Fruit fly (Drosophila melanogaster) whole organism, embryonic: ENCODE measurements around the gene sing.

Experiments
- Atf6 ChIP-seq: fragments of 200-800 bp; sonication (Bioruptor generic); IDR thresholded peaks from 2 replicates; pipeline ENCODE4 v1.3.6; 2022; ENCODE audit warnings: missing biosample characterization, missing genetic modification characterization
- Bteb2 ChIP-seq: fragments of 200-800 bp; sonication (Bioruptor generic); optimal IDR thresholded peaks from 2 replicates; lab custom pipeline; 2016; ENCODE audit warnings: missing biosample characterization, missing genetic modification characterization
- CG10147 ChIP-seq: fragments of 200-800 bp; sonication (Bioruptor generic); optimal IDR thresholded peaks from 2 replicates; lab custom pipeline; 2019; ENCODE audit warnings: missing biosample characterization, mild to moderate bottlenecking, missing genetic modification characterization, moderate library complexity
- CG10209 ChIP-seq: fragments of 200-800 bp; sonication (Bioruptor generic); optimal IDR thresholded peaks from 3 replicates; lab custom pipeline; 2017; ENCODE audit warnings: missing biosample characterization, mild to moderate bottlenecking, missing genetic modification characterization, missing genetic modification reagents
- CG10431 ChIP-seq: fragments of 200-800 bp; sonication (Bioruptor generic); optimal IDR thresholded peaks from 3 replicates; lab custom pipeline; 2018; ENCODE audit warnings: missing biosample characterization, mild to moderate bottlenecking, missing genetic modification characterization
- CG11723 ChIP-seq: fragments of 200-800 bp; sonication (Bioruptor generic); optimal IDR thresholded peaks from 2 replicates; lab custom pipeline; 2017; ENCODE audit warnings: missing biosample characterization, mild to moderate bottlenecking, missing genetic modification characterization
- CG12219 ChIP-seq: fragments of 200-800 bp; sonication (Bioruptor generic); optimal IDR thresholded peaks from 3 replicates; lab custom pipeline; 2018; ENCODE audit warnings: missing biosample characterization, mild to moderate bottlenecking, missing genetic modification characterization
- CG13287 ChIP-seq: fragments of 200-800 bp; sonication (Bioruptor generic); IDR thresholded peaks from 2 replicates; pipeline ENCODE4 v1.3.6; 2022; ENCODE audit warnings: missing biosample characterization, missing genetic modification characterization; ENCODE audit not compliant: partially characterized antibody
- CG13424 ChIP-seq: fragments of 200-800 bp; sonication (Bioruptor generic); optimal IDR thresholded peaks from 2 replicates; lab custom pipeline; 2019; ENCODE audit warnings: missing biosample characterization, mild to moderate bottlenecking, missing genetic modification characterization, moderate library complexity
- CG13894 ChIP-seq: fragments of 200-800 bp; sonication (Bioruptor generic); optimal IDR thresholded peaks from 3 replicates; lab custom pipeline; 2018; ENCODE audit warnings: missing biosample characterization, mild to moderate bottlenecking, missing genetic modification characterization, moderate library complexity
- CG14667 ChIP-seq: fragments of 200-800 bp; sonication (Bioruptor generic); IDR thresholded peaks from 2 replicates; pipeline ENCODE4 v1.3.6; 2022; ENCODE audit warnings: missing biosample characterization, missing genetic modification characterization
- CG14965 ChIP-seq: fragments of 200-800 bp; sonication (Bioruptor generic); optimal IDR thresholded peaks from 2 replicates; lab custom pipeline; 2016; ENCODE audit warnings: missing biosample characterization, missing genetic modification characterization, borderline replicate concordance
- CG15269 ChIP-seq: fragments of 200-800 bp; sonication (Bioruptor generic); optimal IDR thresholded peaks from 2 replicates; lab custom pipeline; 2018; ENCODE audit warnings: missing biosample characterization, mild to moderate bottlenecking, missing genetic modification characterization, moderate library complexity
- CG1529 ChIP-seq: fragments of 200-800 bp; sonication (Bioruptor generic); optimal IDR thresholded peaks from 3 replicates; lab custom pipeline; 2018; ENCODE audit warnings: missing biosample characterization, missing genetic modification characterization
- CG17361 ChIP-seq: fragments of 200-800 bp; sonication (Bioruptor generic); IDR thresholded peaks from 3 replicates; pipeline ENCODE4 v1.3.6; 2022; ENCODE audit warnings: missing biosample characterization, missing genetic modification characterization
- CG2116 ChIP-seq: fragments of 200-800 bp; sonication (Bioruptor generic); optimal IDR thresholded peaks from 3 replicates; lab custom pipeline; 2018; ENCODE audit warnings: missing biosample characterization, mild to moderate bottlenecking, missing genetic modification characterization
- CG31441 ChIP-seq: fragments of 200-800 bp; sonication (Bioruptor generic); IDR thresholded peaks from 2 replicates; pipeline ENCODE4 v1.3.6; 2022; ENCODE audit warnings: missing biosample characterization, missing genetic modification characterization
- CG33557 ChIP-seq: fragments of 200-800 bp; sonication (Bioruptor generic); optimal IDR thresholded peaks from 2 replicates; lab custom pipeline; 2019; ENCODE audit warnings: missing biosample characterization, mild to moderate bottlenecking, missing genetic modification characterization, moderate library complexity
- CG3407 ChIP-seq: fragments of 200-800 bp; sonication (Bioruptor generic); optimal IDR thresholded peaks from 2 replicates; lab custom pipeline; 2018; ENCODE audit warnings: missing biosample characterization, mild to moderate bottlenecking, missing genetic modification characterization
- CG42726 ChIP-seq: fragments of 200-800 bp; sonication (Bioruptor generic); IDR thresholded peaks from 2 replicates; pipeline ENCODE4 v1.3.6; 2022; ENCODE audit warnings: missing biosample characterization, missing genetic modification characterization; ENCODE audit not compliant: partially characterized antibody
- CG6654 ChIP-seq: fragments of 200-800 bp; sonication (Bioruptor generic); optimal IDR thresholded peaks from 2 replicates; lab custom pipeline; 2017; ENCODE audit warnings: missing biosample characterization, mild to moderate bottlenecking, missing genetic modification characterization
- CG7556 ChIP-seq: fragments of 200-800 bp; sonication (Bioruptor generic); optimal IDR thresholded peaks from 2 replicates; lab custom pipeline; 2017; ENCODE audit warnings: missing biosample characterization, mild to moderate bottlenecking, missing genetic modification characterization
- CG7786 ChIP-seq: fragments of 200-800 bp; sonication (Bioruptor generic); optimal IDR thresholded peaks from 2 replicates; lab custom pipeline; 2016; ENCODE audit warnings: missing biosample characterization, missing genetic modification characterization
- CG8290 ChIP-seq, 3 experiments: fragments of 200-800 bp; sonication (Bioruptor generic); optimal IDR thresholded peaks; 2 replicates each; lab custom pipeline; 2016 to 2019; ENCODE audit warnings: missing biosample characterization in 3 of 3, missing genetic modification characterization in 3 of 3, mild to moderate bottlenecking in 2 of 3, moderate library complexity in 1 of 3
- CG8944 ChIP-seq: fragments of 200-800 bp; sonication (Bioruptor generic); optimal IDR thresholded peaks from 3 replicates; lab custom pipeline; 2016; ENCODE audit warnings: missing biosample characterization, missing genetic modification characterization
- Camta ChIP-seq: fragments of 200-800 bp; sonication (Bioruptor generic); optimal IDR thresholded peaks from 2 replicates; lab custom pipeline; 2016; ENCODE audit warnings: missing biosample characterization, missing genetic modification characterization
- GATAe ChIP-seq: fragments of 200-800 bp; sonication (Bioruptor generic); conservative IDR thresholded peaks from 2 replicates; pipeline ENCODE4 v1.3.6; 2022; ENCODE audit warnings: missing biosample characterization, missing genetic modification characterization
- H2.0 ChIP-seq: fragments of 200-800 bp; sonication (Bioruptor generic); IDR thresholded peaks from 2 replicates; pipeline ENCODE4 v1.3.6; 2022; ENCODE audit warnings: missing biosample characterization, missing genetic modification characterization
- Jarid2 ChIP-seq: fragments of 200-800 bp; sonication (Bioruptor generic); optimal IDR thresholded peaks from 3 replicates; lab custom pipeline; 2017; ENCODE audit warnings: mild to moderate bottlenecking, missing biosample characterization, missing genetic modification reagents, missing genetic modification characterization
- Max ChIP-seq: fragments of 200-800 bp; sonication (Bioruptor generic); optimal IDR thresholded peaks from 2 replicates; lab custom pipeline; 2016; ENCODE audit warnings: missing biosample characterization, mild to moderate bottlenecking, missing genetic modification characterization
- Mes4 ChIP-seq: fragments of 200-800 bp; sonication (Bioruptor generic); optimal IDR thresholded peaks from 2 replicates; lab custom pipeline; 2016; ENCODE audit warnings: missing biosample characterization, missing genetic modification characterization
- NC2α ChIP-seq: fragments of 200-800 bp; sonication (Bioruptor generic); optimal IDR thresholded peaks from 2 replicates; lab custom pipeline; 2016; ENCODE audit warnings: missing biosample characterization, missing genetic modification characterization
- Scr ChIP-seq: fragments of 200-800 bp; sonication (Bioruptor generic); IDR thresholded peaks from 2 replicates; pipeline ENCODE4 v1.3.6; 2022; ENCODE audit warnings: missing biosample characterization, missing genetic modification characterization; ENCODE audit not compliant: partially characterized antibody
- ac ChIP-seq: fragments of 200-800 bp; sonication (Bioruptor generic); optimal IDR thresholded peaks from 3 replicates; lab custom pipeline; 2017; ENCODE audit warnings: missing biosample characterization, mild to moderate bottlenecking, missing genetic modification characterization
- ap ChIP-seq: fragments of 200-800 bp; sonication (Bioruptor generic); IDR thresholded peaks from 2 replicates; pipeline ENCODE4 v1.3.6; 2022; ENCODE audit warnings: missing biosample characterization, missing genetic modification characterization
- cad ChIP-seq: fragments of >200 bp; optimal IDR thresholded peaks from 2 replicates; lab custom pipeline; 2017; ENCODE audit warnings: missing biosample characterization, missing genetic modification characterization
- cg ChIP-seq: fragments of 200-800 bp; sonication (Bioruptor generic); optimal IDR thresholded peaks from 3 replicates; lab custom pipeline; 2019; ENCODE audit warnings: missing biosample characterization, mild to moderate bottlenecking, missing genetic modification characterization, moderate library complexity
- dpn ChIP-seq, 2 experiments: fragments of 200-800 bp; sonication (Bioruptor generic); optimal IDR thresholded peaks; 3 replicates each; lab custom pipeline; 2016; ENCODE audit warnings: missing biosample characterization in 2 of 2, missing genetic modification characterization in 2 of 2
- gem ChIP-seq: fragments of 200-800 bp; sonication (Bioruptor generic); optimal IDR thresholded peaks from 2 replicates; lab custom pipeline; 2019; ENCODE audit warnings: missing biosample characterization, mild to moderate bottlenecking, missing genetic modification characterization, moderate library complexity
- ham ChIP-seq: fragments of 200-800 bp; sonication (Bioruptor generic); IDR thresholded peaks from 2 replicates; pipeline ENCODE4 v1.3.6; 2022; ENCODE audit warnings: missing biosample characterization, missing genetic modification characterization
- jigr1 ChIP-seq: fragments of 200-800 bp; sonication (Bioruptor generic); IDR thresholded peaks from 3 replicates; pipeline ENCODE4 v1.3.6; 2022; ENCODE audit warnings: missing biosample characterization, missing genetic modification characterization
- kay ChIP-seq: fragments of 200-800 bp; sonication (Bioruptor generic); optimal IDR thresholded peaks from 2 replicates; lab custom pipeline; 2016; ENCODE audit warnings: missing biosample characterization, missing genetic modification characterization
- lbe ChIP-seq: fragments of 200-800 bp; sonication (Bioruptor generic); optimal IDR thresholded peaks from 2 replicates; lab custom pipeline; 2016; ENCODE audit warnings: missing biosample characterization, mild to moderate bottlenecking, missing genetic modification characterization
- mirr ChIP-seq: fragments of 200-800 bp; sonication (Bioruptor generic); optimal IDR thresholded peaks from 3 replicates; lab custom pipeline; 2018; ENCODE audit warnings: missing biosample characterization, mild to moderate bottlenecking, missing genetic modification characterization
- mld ChIP-seq: fragments of 200-800 bp; sonication (Bioruptor generic); IDR thresholded peaks from 3 replicates; pipeline ENCODE4 v1.3.6; 2022; ENCODE audit warnings: missing biosample characterization, missing genetic modification characterization; ENCODE audit not compliant: partially characterized antibody
- nerfin-1 ChIP-seq: fragments of 200-800 bp; sonication (Bioruptor generic); optimal IDR thresholded peaks from 3 replicates; lab custom pipeline; 2019; ENCODE audit warnings: missing biosample characterization, mild to moderate bottlenecking, missing genetic modification characterization, moderate library complexity
- pan ChIP-seq, 4 experiments: fragments of >200 bp in 3 of 4; fragments of 200-800 bp in 1 of 4; sonication (Bioruptor generic) in 1 of 4; optimal IDR thresholded peaks in 3 of 4; IDR thresholded peaks in 1 of 4; 2 replicates each; pipeline versions ENCODE4 v1.3.6 to Lab custom; 2017 to 2022; ENCODE audit warnings: missing biosample characterization in 2 of 4, missing genetic modification characterization in 2 of 4, mixed read lengths in 1 of 4
- pb ChIP-seq: fragments of 200-800 bp; sonication (Bioruptor generic); optimal IDR thresholded peaks from 3 replicates; lab custom pipeline; 2016; ENCODE audit warnings: missing biosample characterization, missing genetic modification characterization
- sim ChIP-seq: fragments of 200-800 bp; sonication (Bioruptor generic); IDR thresholded peaks from 2 replicates; pipeline ENCODE4 v1.3.6; 2022; ENCODE audit warnings: missing biosample characterization, missing genetic modification characterization
- vfl ChIP-seq: fragments of 200-800 bp; sonication (Bioruptor generic); optimal IDR thresholded peaks from 2 replicates; lab custom pipeline; 2016; ENCODE audit warnings: missing biosample characterization, missing genetic modification characterization

sing gene

DNA sequence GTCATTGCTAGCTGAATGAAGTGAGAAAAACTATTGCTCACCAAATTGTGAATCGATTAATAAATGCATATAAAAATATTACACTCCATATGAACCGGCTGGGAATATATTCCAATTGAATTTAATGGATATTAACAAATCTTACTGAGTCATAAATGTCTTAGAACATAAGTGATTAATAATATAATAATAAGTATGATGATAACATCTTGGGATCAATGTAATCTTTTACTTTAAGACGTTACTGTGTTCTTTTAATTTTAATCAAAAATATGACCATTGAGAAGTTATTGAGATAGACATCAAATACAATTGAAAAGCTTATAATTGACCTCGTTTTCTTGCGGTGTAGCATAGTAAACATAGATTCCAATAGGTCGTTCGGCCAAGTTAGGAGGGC is 13.2 kb downstream of the sing start (continued):
- no peak for TF ChIP-seq sim
- no peak for TF ChIP-seq lbe
- no peak for TF ChIP-seq CG3407 (GFP tag; lab: Kevin White, UChicago)
- no peak for TF ChIP-seq CG17361 (GFP tag; lab: Robert Waterston, UW)
- TF ChIP-seq CG6654 (GFP tag; lab: Kevin White, UChicago) = no peak
- TF ChIP-seq Jarid2 (GFP tag; lab: Kevin White, UChicago) = no peak
- no peak for TF ChIP-seq jigr1 (GFP tag; lab: Robert Waterston, UW)
- TF ChIP-seq CG7786 (GFP tag; lab: Kevin White, UChicago) = no peak
- no peak for TF ChIP-seq Mes4
- TF ChIP-seq NC2α (GFP tag; lab: Kevin White, UChicago) = no peak
- TF ChIP-seq CG8290 (GFP tag; optimal IDR thresholded peaks at IDR 0.05; lab: Kevin White, UChicago) = no peak
- TF ChIP-seq CG8290 (tag; optimal IDR thresholded peaks at IDR 0.05; lab: Kevin White, UChicago) = no peak
- no peak for TF ChIP-seq mirr
- peak; percentile 64 for TF ChIP-seq gem
- TF ChIP-seq CG10147 = no peak
- no peak for TF ChIP-seq CG14667 (GFP tag; lab: Robert Waterston, UW)
- TF ChIP-seq CG2116 (GFP tag; lab: Kevin White, UChicago) = no peak
- TF ChIP-seq H2.0 (GFP tag; lab: Robert Waterston, UW) = no peak
- TF ChIP-seq mld (GFP tag; lab: Robert Waterston, UW) = no peak
- TF ChIP-seq cad (GFP tag; lab: Kevin White, UChicago) = no peak
- TF ChIP-seq CG10209 (GFP tag; lab: Kevin White, UChicago) = no peak
- TF ChIP-seq ac (GFP tag; lab: Kevin White, UChicago) = no peak
- peak; percentile 58 for TF ChIP-seq CG7556 (GFP tag; lab: Kevin White, UChicago)
- no peak for TF ChIP-seq CG33557 (GFP tag; lab: Kevin White, UChicago)
- TF ChIP-seq pb (GFP tag; lab: Kevin White, UChicago) = no peak
- TF ChIP-seq ap = no peak
- no peak for TF ChIP-seq vfl (GFP tag; lab: Kevin White, UChicago)
- no peak for TF ChIP-seq CG10431
- no peak for TF ChIP-seq cg (GFP tag; lab: Kevin White, UChicago)
- TF ChIP-seq CG8944 = no peak
- no peak for TF ChIP-seq Max (GFP tag; lab: Kevin White, UChicago)
- TF ChIP-seq Camta (GFP tag; lab: Kevin White, UChicago) = no peak
- TF ChIP-seq CG13894 (tag; lab: Kevin White, UChicago) = no peak
- no peak for TF ChIP-seq CG12219
- no peak for TF ChIP-seq CG14965 (GFP tag; lab: Kevin White, UChicago)
- no peak for TF ChIP-seq nerfin-1 (tag; lab: Kevin White, UChicago)
- no peak for TF ChIP-seq GATAe
- no peak for TF ChIP-seq ham (GFP tag; lab: Robert Waterston, UW)
- peak; percentile 47 for TF ChIP-seq CG13424 (tag; lab: Kevin White, UChicago)
- TF ChIP-seq CG15269 (tag; lab: Kevin White, UChicago) = peak; percentile 54
- no peak for TF ChIP-seq CG1529 (GFP tag; lab: Kevin White, UChicago)
- TF ChIP-seq Atf6 (GFP tag; lab: Robert Waterston, UW) = no peak
- no peak for TF ChIP-seq CG42726 (GFP tag; lab: Robert Waterston, UW)
- TF ChIP-seq Bteb2 (GFP tag; lab: Kevin White, UChicago) = no peak
- TF ChIP-seq pan (optimal IDR thresholded peaks at IDR 0.05; lab: Kevin White, UChicago) = no peak
- no peak for TF ChIP-seq pan (GFP tag; optimal IDR thresholded peaks at IDR 0.05 in 1 of 2, IDR thresholded peaks at IDR 0.05 in 1 of 2)
- TF ChIP-seq dpn (GFP tag; optimal IDR thresholded peaks at IDR 0.05; lab: Kevin White, UChicago) = no peak
- no peak for TF ChIP-seq Scr
- TF ChIP-seq CG31441 (GFP tag; lab: Robert Waterston, UW) = peak; percentile 37; the same call in 1 of the 2 replicates
- TF ChIP-seq kay (GFP tag; lab: Kevin White, UChicago) = no peak
- no peak for TF ChIP-seq CG11723
- no peak for TF ChIP-seq CG13287 (GFP tag; lab: Robert Waterston, UW)
